Worm (Caenorhabditis elegans) whole organism, L2 larva: ENCODE results near the gene ZK105.1.
"Not testable (repeated sequence)": the region's sequence is repeated elsewhere in the genome, so short reads cannot be mapped to it uniquely, and the experiment has no call there.

ENCODE experiments used
- C34F6.9 ChIP-seq: fragments of 150-350 bp; optimal IDR thresholded peaks from 2 replicates; lab custom pipeline; 2014; ENCODE audit warnings: missing biosample characterization, missing genetic modification characterization
- F13H6.1 ChIP-seq: sonication (generic microtip); optimal IDR thresholded peaks from 2 replicates; lab custom pipeline; 2016; ENCODE audit warnings: missing genetic modification characterization, missing compliant biosample characterization
- R02D3.7 ChIP-seq: fragments of 150-350 bp; optimal IDR thresholded peaks from 2 replicates; lab custom pipeline; 2014; ENCODE audit warnings: missing biosample characterization, missing genetic modification characterization
- ZK546.5 ChIP-seq: sonication (generic microtip); optimal IDR thresholded peaks from 2 replicates; lab custom pipeline; 2017; ENCODE audit warnings: missing biosample characterization, missing genetic modification characterization
- aly-2 ChIP-seq: fragments of 150-350 bp; optimal IDR thresholded peaks from 2 replicates; lab custom pipeline; 2014; ENCODE audit warnings: missing biosample characterization, missing genetic modification characterization
- ceh-16 ChIP-seq: fragments of 150-350 bp; optimal IDR thresholded peaks from 2 replicates; lab custom pipeline; 2014; ENCODE audit warnings: missing biosample characterization, missing genetic modification characterization
- dmd-4 ChIP-seq: sonication (generic microtip); optimal IDR thresholded peaks from 2 replicates; lab custom pipeline; 2017; ENCODE audit warnings: missing biosample characterization, missing genetic modification characterization
- egl-27 ChIP-seq: sonication (generic microtip); optimal IDR thresholded peaks from 3 replicates; lab custom pipeline; 2017; ENCODE audit warnings: missing biosample characterization, missing genetic modification reagents, missing genetic modification characterization
- elt-1 ChIP-seq: fragments of 150-350 bp; optimal IDR thresholded peaks from 2 replicates; lab custom pipeline; 2014; ENCODE audit warnings: missing biosample characterization, missing genetic modification characterization
- elt-3 ChIP-seq: sonication (generic microtip); optimal IDR thresholded peaks from 2 replicates; lab custom pipeline; 2017; ENCODE audit warnings: missing biosample characterization, missing genetic modification characterization
- fos-1 ChIP-seq: fragments of 150-350 bp; optimal IDR thresholded peaks from 2 replicates; lab custom pipeline; 2014; ENCODE audit warnings: missing biosample characterization, missing genetic modification characterization
- gmeb-1 ChIP-seq: fragments of 150-350 bp; optimal IDR thresholded peaks from 2 replicates; lab custom pipeline; 2014; ENCODE audit warnings: missing biosample characterization, missing genetic modification characterization
- lin-11 ChIP-seq: fragments of 150-350 bp; sonication (generic microtip); optimal IDR thresholded peaks from 2 replicates; lab custom pipeline; 2014; ENCODE audit warnings: missing biosample characterization, missing genetic modification characterization, inconsistent platforms, mixed read lengths
- lin-13 ChIP-seq: fragments of 150-350 bp; optimal IDR thresholded peaks from 2 replicates; lab custom pipeline; 2014; ENCODE audit warnings: missing biosample characterization, missing genetic modification reagents, missing genetic modification characterization
- lin-39 ChIP-seq: fragments of 150-350 bp; optimal IDR thresholded peaks from 2 replicates; lab custom pipeline; 2014; ENCODE audit warnings: missing biosample characterization, missing genetic modification reagents, missing genetic modification characterization
- lsy-2 ChIP-seq, 2 experiments: fragments of 150-350 bp in 1 of 2; sonication (generic microtip) in 1 of 2; optimal IDR thresholded peaks; 2 replicates each; lab custom pipeline; 2014 to 2017; ENCODE audit warnings: missing biosample characterization in 2 of 2, missing genetic modification characterization in 2 of 2
- mbf-1 ChIP-seq: sonication (generic microtip); optimal IDR thresholded peaks from 2 replicates; lab custom pipeline; 2017; ENCODE audit warnings: missing biosample characterization, missing genetic modification characterization
- mdl-1 ChIP-seq, 2 experiments: fragments of 150-350 bp in 1 of 2; sonication (generic microtip) in 1 of 2; optimal IDR thresholded peaks; 2 replicates each; lab custom pipeline; 2017; ENCODE audit warnings: missing biosample characterization in 2 of 2, missing genetic modification characterization in 2 of 2
- nhr-10 ChIP-seq: sonication (generic microtip); optimal IDR thresholded peaks from 2 replicates; lab custom pipeline; 2017; ENCODE audit warnings: missing biosample characterization, missing genetic modification characterization
- nhr-11 ChIP-seq: fragments of 150-350 bp; optimal IDR thresholded peaks from 2 replicates; lab custom pipeline; 2014; ENCODE audit warnings: missing biosample characterization, missing genetic modification characterization
- nhr-12 ChIP-seq: fragments of 150-350 bp; optimal IDR thresholded peaks from 2 replicates; lab custom pipeline; 2014; ENCODE audit warnings: missing biosample characterization, missing genetic modification characterization
- nhr-129 ChIP-seq: fragments of 150-350 bp; optimal IDR thresholded peaks from 2 replicates; lab custom pipeline; 2014; ENCODE audit warnings: missing biosample characterization, missing genetic modification characterization
- nhr-23 ChIP-seq: fragments of 150-350 bp; optimal IDR thresholded peaks from 2 replicates; lab custom pipeline; 2014; ENCODE audit warnings: missing biosample characterization, missing genetic modification reagents, missing genetic modification characterization
- nhr-77 ChIP-seq: fragments of 150-350 bp; optimal IDR thresholded peaks from 2 replicates; lab custom pipeline; 2014; ENCODE audit warnings: missing biosample characterization, missing genetic modification characterization
- skn-1 ChIP-seq: sonication (generic microtip); optimal IDR thresholded peaks from 2 replicates; lab custom pipeline; 2017; ENCODE audit warnings: missing biosample characterization, missing genetic modification characterization
- sma-3 ChIP-seq: sonication (generic microtip); optimal IDR thresholded peaks from 2 replicates; lab custom pipeline; 2016; ENCODE audit warnings: missing genetic modification reagents, missing genetic modification characterization, missing compliant biosample characterization
- sma-9 ChIP-seq, 2 experiments: fragments of 150-350 bp in 1 of 2; sonication (generic microtip) in 1 of 2; optimal IDR thresholded peaks; 2 replicates each; lab custom pipeline; 2014 to 2016; ENCODE audit warnings: missing genetic modification characterization in 2 of 2, mild to moderate bottlenecking in 1 of 2, missing biosample characterization in 1 of 2, missing compliant biosample characterization in 1 of 2, missing genetic modification reagents in 1 of 2, moderate library complexity in 1 of 2
- snpc-4 ChIP-seq: fragments of 150-350 bp; optimal IDR thresholded peaks from 2 replicates; lab custom pipeline; 2014; ENCODE audit warnings: missing biosample characterization, missing genetic modification characterization
- unc-55 ChIP-seq: fragments of 150-350 bp; sonication (generic microtip); optimal IDR thresholded peaks from 3 replicates; lab custom pipeline; 2014; ENCODE audit warnings: missing biosample characterization, missing genetic modification reagents, missing genetic modification characterization
- unc-62 ChIP-seq: fragments of 150-350 bp; optimal IDR thresholded peaks from 2 replicates; lab custom pipeline; 2014; ENCODE audit warnings: missing biosample characterization, missing genetic modification reagents, missing genetic modification characterization
- zag-1 ChIP-seq: fragments of 150-350 bp; optimal IDR thresholded peaks from 2 replicates; lab custom pipeline; 2014; ENCODE audit warnings: missing biosample characterization, missing genetic modification characterization
- ztf-1 ChIP-seq: fragments of 200-800 bp; sonication (Bioruptor generic); conservative IDR thresholded peaks from 2 replicates; pipeline ENCODE4 v1.3.6; 2022; ENCODE audit warnings: missing genetic modification characterization, missing compliant biosample characterization
- ztf-11 ChIP-seq: sonication (generic microtip); optimal IDR thresholded peaks from 2 replicates; lab custom pipeline; 2017; ENCODE audit warnings: missing biosample characterization, missing genetic modification characterization

ZK105.1 gene

ce11 chrV:7693394-7693793 lies 20.4 kb upstream of the ZK105.1 start, which contains the start of gene C12D5.10:
Gene C12D5.10, minus strand, starts transcription at chrV:7693494.
- TF ChIP-seq nhr-129 (no peak), dmd-4 (no peak), skn-1 (no peak), ceh-16 (tag; lab: Kevin White, UChicago) (no peak), R02D3.7 (no peak), nhr-12 (tag; lab: Kevin White, UChicago) (no peak), sma-9 (GFP tag; optimal IDR thresholded peaks at IDR 0.05; lab: Kevin White, UChicago) (no peak), sma-9 (tag; optimal IDR thresholded peaks at IDR 0.05; lab: Kevin White, UChicago) (no peak), sma-3 (no peak), ztf-1 (GFP tag; lab: Robert Waterston, UW) (no peak), lin-39 (tag; lab: Kevin White, UChicago) (no peak), unc-55 (no peak), mbf-1 (tag; lab: Kevin White, UChicago) (no peak), unc-62 (GFP tag; lab: Kevin White, UChicago) (no peak)

- TF ChIP-seq lin-11 (tag; lab: Kevin White, UChicago) (no peak), aly-2 (no peak), egl-27 (tag; lab: Kevin White, UChicago) (no peak), mdl-1 (tag; optimal IDR thresholded peaks at IDR 0.05; lab: Kevin White, UChicago) (no peak), ztf-11 (tag; lab: Kevin White, UChicago) (no peak), nhr-11 (tag; lab: Kevin White, UChicago) (no peak), nhr-10 (tag; lab: Kevin White, UChicago) (no peak)
Observed at ce11 chrV:7696842-7697241, 16.9 kb upstream of the ZK105.1 start, which contains the start of gene ZK105.3. Gene ZK105.3, plus strand, starts transcription at chrV:7697142.

- TF ChIP-seq elt-3; F13H6.1 (tag; lab: Kevin White, UChicago); elt-1 (tag; lab: Kevin White, UChicago): not testable (repeated sequence)
- TF ChIP-seq, all 48 proteins: peak for 0; not testable (repeated sequence) for 48
Observed at ce11 chrV:7703536-7703935, 10.3 kb upstream of the ZK105.1 start, which contains the start of gene srsx-40. Gene srsx-40, minus strand, starts transcription at chrV:7703636.

ce11 chrV:7705316-7705715 lies 8.5 kb upstream of the ZK105.1 start, which contains the start of gene srw-3:
Gene srw-3, plus strand, starts transcription at chrV:7705616.
- TF ChIP-seq lsy-2 (tag; optimal IDR thresholded peaks at IDR 0.05; lab: Kevin White, UChicago) (no peak), lin-39 (tag; lab: Kevin White, UChicago) (no peak), nhr-129 (no peak), nhr-23 (no peak), ZK546.5 (tag; lab: Kevin White, UChicago) (no peak), egl-27 (tag; lab: Kevin White, UChicago) (no peak), C34F6.9 (no peak), gmeb-1 (tag; lab: Kevin White, UChicago) (no peak), lin-13 (GFP tag; lab: Kevin White, UChicago) (no peak), ztf-11 (tag; lab: Kevin White, UChicago) (no peak), sma-3 (no peak), F13H6.1 (tag; lab: Kevin White, UChicago) (no peak), zag-1 (tag; lab: Kevin White, UChicago) (no peak), unc-55 (no peak), mbf-1 (tag; lab: Kevin White, UChicago) (no peak), unc-62 (GFP tag; lab: Kevin White, UChicago) (no peak), fos-1 (tag; lab: Kevin White, UChicago) (no peak), nhr-77 (tag; lab: Kevin White, UChicago) (no peak), snpc-4 (tag; lab: Kevin White, UChicago) (no peak), ceh-16 (tag; lab: Kevin White, UChicago) (no peak)

ce11 chrV:7708525-7708924 lies 5.3 kb upstream of the ZK105.1 start, which contains the start of gene ZK105.11:
Gene ZK105.11, minus strand, starts transcription at chrV:7708625.
- TF ChIP-seq zag-1 (tag; lab: Kevin White, UChicago) (no peak), fos-1 (tag; lab: Kevin White, UChicago) (no peak), lin-39 (tag; lab: Kevin White, UChicago) (no peak), unc-55 (no peak)
